Worm (Caenorhabditis elegans): ENCODE measurements around the gene haf-3.

- no peak for TF ChIP-seq ama-1 (optimal IDR thresholded peaks at IDR 0.05)
- no peak for TF ChIP-seq flt-1 (GFP tag; IDR thresholded peaks at IDR 0.05)
- TF ChIP-seq ceh-13 (GFP tag; optimal IDR thresholded peaks at IDR 0.05), result no peak
These were observed 32.4 kb downstream of the haf-3 start, which contains the start of gene T23D5.3 for ce11 chrV:15733568-15733967.
